Fruit fly (Drosophila melanogaster) whole organism, adult: ENCODE data around the gene CG5214.

Source experiments
- CG11617 ChIP-seq: fragments of 200-800 bp; sonication (Bioruptor generic); optimal IDR thresholded peaks from 2 replicates; lab custom pipeline; 2017; ENCODE audit warnings: mild to moderate bottlenecking, missing biosample characterization, missing genetic modification reagents, missing genetic modification characterization
- CG1620 ChIP-seq: fragments of 200-800 bp; sonication (Bioruptor generic); optimal IDR thresholded peaks from 2 replicates; lab custom pipeline; 2016; ENCODE audit warnings: missing biosample characterization, missing genetic modification characterization
- CG33017 ChIP-seq: fragments of 200-800 bp; sonication (Bioruptor generic); optimal IDR thresholded peaks from 2 replicates; lab custom pipeline; 2018; ENCODE audit warnings: missing biosample characterization, mild to moderate bottlenecking, missing genetic modification characterization, moderate library complexity
- CG5204 ChIP-seq: fragments of 200-800 bp; sonication (Bioruptor generic); optimal IDR thresholded peaks from 2 replicates; lab custom pipeline; 2016; ENCODE audit warnings: missing biosample characterization, missing genetic modification characterization
- Crg-1 ChIP-seq: fragments of 200-800 bp; sonication (Bioruptor generic); optimal IDR thresholded peaks from 2 replicates; lab custom pipeline; 2016; ENCODE audit warnings: missing biosample characterization, missing genetic modification characterization
- bab1 ChIP-seq: fragments of 200-800 bp; sonication (Bioruptor generic); optimal IDR thresholded peaks from 3 replicates; lab custom pipeline; 2019; ENCODE audit warnings: missing biosample characterization, mild to moderate bottlenecking, missing genetic modification characterization, moderate library complexity
- cnc ChIP-seq, 2 experiments: fragments of >200 bp; optimal IDR thresholded peaks; 2 replicates each; lab custom pipeline; 2017
- kay ChIP-seq: fragments of 200-800 bp; sonication (Bioruptor generic); peaks from one replicate; lab custom pipeline; 2016; ENCODE audit warnings: missing biosample characterization, missing genetic modification characterization, borderline replicate concordance
- pad ChIP-seq: fragments of 200-800 bp; sonication (Bioruptor generic); optimal IDR thresholded peaks from 3 replicates; lab custom pipeline; 2017; ENCODE audit warnings: missing biosample characterization, missing genetic modification characterization, mild to moderate bottlenecking, moderate library complexity, missing genetic modification reagents
- tj ChIP-seq: fragments of 200-800 bp; sonication (Bioruptor generic); optimal IDR thresholded peaks from 3 replicates; lab custom pipeline; 2017; ENCODE audit warnings: missing biosample characterization, mild to moderate bottlenecking, missing genetic modification characterization, moderate library complexity

- TF ChIP-seq cnc (optimal IDR thresholded peaks at IDR 0.05; lab: Kevin White, UChicago) (no peak), CG1620 (no peak), bab1 (GFP tag; lab: Kevin White, UChicago) (peak; percentile 15), CG5204 (GFP tag; lab: Kevin White, UChicago) (no peak), tj (GFP tag; lab: Kevin White, UChicago) (no peak), kay (GFP tag; lab: Kevin White, UChicago) (no peak), CG33017 (tag; lab: Kevin White, UChicago) (no peak), pad (no peak), Crg-1 (GFP tag; lab: Kevin White, UChicago) (no peak), CG11617 (no peak)
These were observed 8.1 kb upstream of the CG5214 start, which contains the start of gene CG31441 for dm6 chr3R:11236041-11236440.
